Worm (Caenorhabditis elegans) whole organism, young adult: ENCODE data around the gene hrg-4.

Source experiments
- akir-1 ChIP-seq: fragments of 200-800 bp; sonication (Bioruptor generic); optimal IDR thresholded peaks from 2 replicates; lab custom pipeline; 2018; ENCODE audit warnings: mild to moderate bottlenecking, missing genetic modification characterization, moderate library complexity, missing compliant biosample characterization
- die-1 ChIP-seq: sonication (generic microtip); optimal IDR thresholded peaks from 2 replicates; lab custom pipeline; 2016; ENCODE audit warnings: missing genotype, mild to moderate bottlenecking, missing genetic modification characterization, missing compliant biosample characterization
- dpl-1 ChIP-seq: fragments of 150-350 bp; optimal IDR thresholded peaks from 2 replicates; lab custom pipeline; 2014; ENCODE audit warnings: missing biosample characterization, missing genetic modification reagents, missing genetic modification characterization
- gei-17 ChIP-seq: fragments of 200-800 bp; sonication (Bioruptor generic); optimal IDR thresholded peaks from 2 replicates; lab custom pipeline; 2018; ENCODE audit warnings: mild to moderate bottlenecking, missing genetic modification characterization, missing compliant biosample characterization
- hlh-26 ChIP-seq: fragments of 200-800 bp; sonication (Bioruptor generic); conservative IDR thresholded peaks from 2 replicates; pipeline ENCODE4 v1.3.6; 2022; ENCODE audit warnings: missing genetic modification reagents, missing genetic modification characterization, missing compliant biosample characterization
- nhr-90 ChIP-seq: sonication (generic microtip); optimal IDR thresholded peaks from 2 replicates; lab custom pipeline; 2016; ENCODE audit warnings: missing genotype, mild to moderate bottlenecking, missing genetic modification characterization, missing compliant biosample characterization
- pha-4 ChIP-seq: fragments of 150-350 bp; sonication (generic microtip); optimal IDR thresholded peaks from 2 replicates; lab custom pipeline; 2014; ENCODE audit warnings: missing biosample characterization, missing genetic modification reagents, missing genetic modification characterization
- ztf-26 ChIP-seq: sonication (generic microtip); optimal IDR thresholded peaks from 2 replicates; lab custom pipeline; 2017; ENCODE audit warnings: missing genetic modification characterization, missing compliant biosample characterization

- TF ChIP-seq hlh-26 (GFP tag; lab: Robert Waterston, UW) (no peak), ztf-26 (tag; lab: Kevin White, UChicago) (no peak), gei-17 (GFP tag; lab: Kevin White, UChicago) (no peak), dpl-1 (GFP tag; lab: Kevin White, UChicago) (no peak), pha-4 (tag; lab: Kevin White, UChicago) (no peak), die-1 (no peak), akir-1 (GFP tag; lab: Kevin White, UChicago) (no peak), nhr-90 (tag; lab: Kevin White, UChicago) (no peak)
Measured at ce11 chrIV:11022303-11022702, 8.5 kb downstream of the hrg-4 start, which contains the start of gene alh-3.
